Worm (Caenorhabditis elegans) whole organism, L1 larva: ENCODE measurements around the gene ttr-45.

ENCODE experiments used
- alr-1 ChIP-seq: fragments of 200-800 bp; sonication (Bioruptor generic); optimal IDR thresholded peaks from 2 replicates; lab custom pipeline; 2018; ENCODE audit warnings: borderline replicate concordance, mild to moderate bottlenecking, missing genetic modification characterization, missing compliant biosample characterization
- dpl-1 ChIP-seq, 3 experiments: fragments of 150-350 bp in 2 of 3; sonication (generic microtip) in 1 of 3; optimal IDR thresholded peaks; 2 replicates each; lab custom pipeline; 2014 to 2017; ENCODE audit warnings: missing biosample characterization in 3 of 3, missing genetic modification characterization in 3 of 3, missing genetic modification reagents in 3 of 3
- dsc-1 ChIP-seq: sonication (generic microtip); optimal IDR thresholded peaks from 2 replicates; lab custom pipeline; 2016; ENCODE audit warnings: mild to moderate bottlenecking, missing genetic modification characterization, missing compliant biosample characterization
- lin-13 ChIP-seq: fragments of 150-350 bp; optimal IDR thresholded peaks from 2 replicates; lab custom pipeline; 2014; ENCODE audit warnings: missing biosample characterization, missing genetic modification reagents, missing genetic modification characterization
- lin-15B ChIP-seq: fragments of 150-350 bp; sonication (generic microtip); optimal IDR thresholded peaks from 3 replicates; lab custom pipeline; 2014; ENCODE audit warnings: missing biosample characterization, missing genetic modification characterization
- nhr-28 ChIP-seq: fragments of 150-350 bp; optimal IDR thresholded peaks from 2 replicates; lab custom pipeline; 2014; ENCODE audit warnings: missing biosample characterization, missing genetic modification characterization
- nhr-76 ChIP-seq: sonication (generic microtip); optimal IDR thresholded peaks from 2 replicates; lab custom pipeline; 2017; ENCODE audit warnings: missing biosample characterization, missing genetic modification characterization
- skn-1 ChIP-seq: fragments of 150-350 bp; optimal IDR thresholded peaks from 2 replicates; lab custom pipeline; 2014; ENCODE audit warnings: missing biosample characterization, missing genetic modification characterization
- swsn-7 ChIP-seq: sonication (generic microtip); optimal IDR thresholded peaks from 2 replicates; lab custom pipeline; 2016; ENCODE audit warnings: missing genetic modification characterization, missing compliant biosample characterization
- tlp-1 ChIP-seq: fragments of 150-350 bp; optimal IDR thresholded peaks from 2 replicates; lab custom pipeline; 2014; ENCODE audit warnings: missing biosample characterization, missing genetic modification characterization

DNA sequence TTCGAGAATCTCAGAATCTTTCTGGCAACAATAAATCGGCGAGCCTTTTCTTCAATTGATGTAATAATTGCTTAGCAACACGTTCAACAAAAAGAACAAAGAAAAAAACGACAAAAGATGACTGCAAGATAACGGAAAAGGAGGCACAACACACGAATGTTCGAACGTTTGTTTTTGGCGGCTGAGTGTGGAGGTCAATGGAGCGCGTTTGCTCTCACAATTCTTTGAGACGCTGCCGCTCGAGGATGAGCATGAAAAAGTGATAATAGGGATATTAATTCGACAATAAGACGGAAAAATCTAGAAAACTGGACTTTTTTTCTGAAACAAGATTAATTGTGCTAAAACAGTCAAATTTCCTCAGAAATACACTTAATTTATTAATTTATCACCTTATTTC, 48.1 kb upstream of the ttr-45 start:
- no peak for TF ChIP-seq tlp-1 (tag; lab: Kevin White, UChicago)
- no peak for TF ChIP-seq dsc-1 (tag; lab: Kevin White, UChicago)
- peak; percentile 68 to 84 (median 77) for TF ChIP-seq dpl-1 (GFP tag; optimal IDR thresholded peaks at IDR 0.05; lab: Kevin White, UChicago)
- no peak for TF ChIP-seq lin-15B (tag; lab: Kevin White, UChicago)
- TF ChIP-seq nhr-28 (tag; lab: Kevin White, UChicago), result no peak
- no peak for TF ChIP-seq nhr-76 (tag; lab: Kevin White, UChicago)
- no peak for TF ChIP-seq lin-13 (GFP tag; lab: Kevin White, UChicago)
- no peak for TF ChIP-seq skn-1
- no peak for TF ChIP-seq alr-1 (tag; lab: Kevin White, UChicago)
- TF ChIP-seq swsn-7 (tag; lab: Kevin White, UChicago), result no peak
